Fruit fly (Drosophila melanogaster) whole organism, embryonic: Measurements from ENCODE around the gene CG13609.
A peak's percentile ranks its signal among the peaks of the same experiment; 100 is the strongest.

ENCODE experiments used
- BtbVII ChIP-seq: fragments of 200-800 bp; sonication (Bioruptor generic); optimal IDR thresholded peaks from 3 replicates; lab custom pipeline; 2017; ENCODE audit warnings: missing biosample characterization, mild to moderate bottlenecking, missing genetic modification characterization
- C15 ChIP-seq: fragments of 200-800 bp; sonication (Bioruptor generic); IDR thresholded peaks from 3 replicates; pipeline ENCODE4 v1.3.6; 2022; ENCODE audit warnings: missing biosample characterization, missing genetic modification characterization
- CG10321 ChIP-seq: fragments of 200-800 bp; sonication (Bioruptor generic); IDR thresholded peaks from 2 replicates; pipeline ENCODE4 v1.3.6; 2022; ENCODE audit warnings: missing biosample characterization, missing genetic modification characterization
- CG10565 ChIP-seq: fragments of 200-800 bp; sonication (Bioruptor generic); optimal IDR thresholded peaks from 3 replicates; lab custom pipeline; 2016; ENCODE audit warnings: missing biosample characterization, mild to moderate bottlenecking, missing genetic modification characterization
- CG10654 ChIP-seq: fragments of 200-800 bp; sonication (Bioruptor generic); optimal IDR thresholded peaks from 2 replicates; lab custom pipeline; 2016; ENCODE audit warnings: missing biosample characterization, missing genetic modification characterization
- CG11085 ChIP-seq: fragments of 200-800 bp; sonication (Bioruptor generic); IDR thresholded peaks from 2 replicates; pipeline ENCODE4 v1.3.6; 2022; ENCODE audit warnings: missing biosample characterization, missing genetic modification characterization
- CG12219 ChIP-seq: fragments of 200-800 bp; sonication (Bioruptor generic); optimal IDR thresholded peaks from 3 replicates; lab custom pipeline; 2018; ENCODE audit warnings: missing biosample characterization, mild to moderate bottlenecking, missing genetic modification characterization
- CG12744 ChIP-seq: fragments of 200-800 bp; sonication (Bioruptor generic); optimal IDR thresholded peaks from 2 replicates; lab custom pipeline; 2016; ENCODE audit warnings: missing biosample characterization, missing genetic modification characterization
- CG13894 ChIP-seq: fragments of 200-800 bp; sonication (Bioruptor generic); optimal IDR thresholded peaks from 3 replicates; lab custom pipeline; 2018; ENCODE audit warnings: missing biosample characterization, mild to moderate bottlenecking, missing genetic modification characterization, moderate library complexity
- CG14860 ChIP-seq: fragments of 200-800 bp; sonication (Bioruptor generic); IDR thresholded peaks from 3 replicates; pipeline ENCODE4 v1.3.6; 2022; ENCODE audit warnings: missing biosample characterization, missing genetic modification characterization; ENCODE audit not compliant: partially characterized antibody
- CG17328 ChIP-seq: fragments of 200-800 bp; sonication (Bioruptor generic); IDR thresholded peaks from 2 replicates; pipeline ENCODE4 v1.3.6; 2022; ENCODE audit warnings: missing biosample characterization, missing genetic modification characterization
- CG2875 ChIP-seq: fragments of 200-800 bp; sonication (Bioruptor generic); optimal IDR thresholded peaks from 2 replicates; lab custom pipeline; 2017; ENCODE audit warnings: missing biosample characterization, mild to moderate bottlenecking, missing genetic modification characterization, missing genetic modification reagents
- CG32532 ChIP-seq: fragments of 200-800 bp; sonication (Bioruptor generic); IDR thresholded peaks from 2 replicates; pipeline ENCODE4 v1.3.6; 2022; ENCODE audit warnings: missing biosample characterization, missing genetic modification characterization
- CG34422 ChIP-seq: fragments of 200-800 bp; sonication (Bioruptor generic); IDR thresholded peaks from 3 replicates; pipeline ENCODE4 v1.3.6; 2022; ENCODE audit warnings: missing biosample characterization, missing genetic modification characterization
- CG4328 ChIP-seq: fragments of 200-800 bp; sonication (Bioruptor generic); optimal IDR thresholded peaks from 3 replicates; lab custom pipeline; 2017; ENCODE audit warnings: missing biosample characterization, missing genetic modification reagents, missing genetic modification characterization
- CG43689 ChIP-seq: fragments of 200-800 bp; sonication (Bioruptor generic); IDR thresholded peaks from 2 replicates; pipeline ENCODE4 v1.3.6; 2022; ENCODE audit warnings: missing biosample characterization, missing genetic modification characterization
- CG4707 ChIP-seq: fragments of 200-800 bp; sonication (Bioruptor generic); optimal IDR thresholded peaks from 2 replicates; lab custom pipeline; 2018; ENCODE audit warnings: missing biosample characterization, mild to moderate bottlenecking, missing genetic modification characterization, moderate library complexity
- CG6689 ChIP-seq: fragments of 200-800 bp; sonication (Bioruptor generic); IDR thresholded peaks from 2 replicates; pipeline ENCODE4 v1.3.6; 2022; ENCODE audit warnings: missing biosample characterization, missing genetic modification characterization
- CG7271 ChIP-seq: fragments of 200-800 bp; sonication (Bioruptor generic); optimal IDR thresholded peaks from 2 replicates; lab custom pipeline; 2018; ENCODE audit warnings: missing biosample characterization, mild to moderate bottlenecking, missing genetic modification characterization, moderate library complexity
- CG7372 ChIP-seq: fragments of 200-800 bp; sonication (Bioruptor generic); IDR thresholded peaks from 2 replicates; pipeline ENCODE4 v1.3.6; 2022; ENCODE audit warnings: missing biosample characterization, missing genetic modification characterization
- CG7786 ChIP-seq: fragments of 200-800 bp; sonication (Bioruptor generic); optimal IDR thresholded peaks from 2 replicates; lab custom pipeline; 2016; ENCODE audit warnings: missing biosample characterization, missing genetic modification characterization
- CG8290 ChIP-seq, 3 experiments: fragments of 200-800 bp; sonication (Bioruptor generic); optimal IDR thresholded peaks; 2 replicates each; lab custom pipeline; 2016 to 2019; ENCODE audit warnings: missing biosample characterization in 3 of 3, missing genetic modification characterization in 3 of 3, mild to moderate bottlenecking in 2 of 3, moderate library complexity in 1 of 3
- CG8359 ChIP-seq: fragments of 200-800 bp; sonication (Bioruptor generic); optimal IDR thresholded peaks from 2 replicates; lab custom pipeline; 2017; ENCODE audit warnings: missing biosample characterization, mild to moderate bottlenecking, missing genetic modification characterization, borderline replicate concordance
- CG8388 ChIP-seq: fragments of 200-800 bp; sonication (Bioruptor generic); optimal IDR thresholded peaks from 2 replicates; lab custom pipeline; 2019; ENCODE audit warnings: missing biosample characterization, mild to moderate bottlenecking, missing genetic modification characterization, moderate library complexity
- CG9727 ChIP-seq: fragments of 200-800 bp; sonication (Bioruptor generic); optimal IDR thresholded peaks from 3 replicates; lab custom pipeline; 2017; ENCODE audit warnings: missing biosample characterization, mild to moderate bottlenecking, missing genetic modification characterization
- CrebB ChIP-seq: fragments of 200-800 bp; sonication (Bioruptor generic); optimal IDR thresholded peaks from 3 replicates; lab custom pipeline; 2018; ENCODE audit warnings: missing biosample characterization, mild to moderate bottlenecking, missing genetic modification characterization
- Eip74EF ChIP-seq, 2 experiments: fragments of 200-800 bp in 1 of 2; fragments of >200 bp in 1 of 2; sonication (Bioruptor generic) in 1 of 2; optimal IDR thresholded peaks; 2 replicates each; lab custom pipeline; 2017 to 2019; ENCODE audit warnings: missing biosample characterization in 2 of 2, missing genetic modification characterization in 2 of 2, mild to moderate bottlenecking in 1 of 2, moderate library complexity in 1 of 2
- HLH3B ChIP-seq: fragments of 200-800 bp; sonication (Bioruptor generic); IDR thresholded peaks from 2 replicates; pipeline ENCODE4 v1.3.6; 2022; ENCODE audit warnings: missing biosample characterization, missing genetic modification characterization
- Hand ChIP-seq: fragments of 200-800 bp; sonication (Bioruptor generic); optimal IDR thresholded peaks from 2 replicates; lab custom pipeline; 2017; ENCODE audit warnings: mild to moderate bottlenecking, missing biosample characterization, missing genetic modification reagents, missing genetic modification characterization
- Hsf ChIP-seq: fragments of 200-800 bp; sonication (Bioruptor generic); optimal IDR thresholded peaks from 3 replicates; lab custom pipeline; 2016; ENCODE audit warnings: missing biosample characterization, missing genetic modification characterization
- Lpt ChIP-seq: fragments of >200 bp; optimal IDR thresholded peaks from 2 replicates; lab custom pipeline; 2018; ENCODE audit warnings: missing biosample characterization, missing genetic modification characterization
- MESR4 ChIP-seq: fragments of 200-800 bp; sonication (Bioruptor generic); optimal IDR thresholded peaks from 2 replicates; lab custom pipeline; 2018; ENCODE audit warnings: missing biosample characterization, mild to moderate bottlenecking, missing genetic modification characterization, moderate library complexity
- Mad ChIP-seq: fragments of 200-800 bp; sonication (Bioruptor generic); optimal IDR thresholded peaks from 2 replicates; lab custom pipeline; 2016; ENCODE audit warnings: missing biosample characterization, missing genetic modification characterization
- PHDP ChIP-seq: fragments of 200-800 bp; sonication (Bioruptor generic); optimal IDR thresholded peaks from 3 replicates; lab custom pipeline; 2018; ENCODE audit warnings: missing biosample characterization, mild to moderate bottlenecking, missing genetic modification characterization, moderate library complexity
- Pdp1 ChIP-seq, 2 experiments: fragments of 200-800 bp; sonication (Bioruptor generic); optimal IDR thresholded peaks; 3 replicates each; lab custom pipeline; 2016; ENCODE audit warnings: missing biosample characterization in 2 of 2, missing genetic modification characterization in 2 of 2, mild to moderate bottlenecking in 1 of 2, moderate library complexity in 1 of 2
- Tbp ChIP-seq: fragments of >200 bp; optimal IDR thresholded peaks from 2 replicates; lab custom pipeline; 2018; ENCODE audit warnings: missing biosample characterization, missing genetic modification characterization
- btn ChIP-seq: fragments of 200-800 bp; sonication (Bioruptor generic); optimal IDR thresholded peaks from 2 replicates; lab custom pipeline; 2016; ENCODE audit warnings: missing biosample characterization, missing genetic modification characterization
- crol ChIP-seq: fragments of 200-800 bp; sonication (Bioruptor generic); IDR thresholded peaks from 2 replicates; pipeline ENCODE4 v1.3.6; 2022; ENCODE audit warnings: missing biosample characterization, missing genetic modification characterization
- ewg ChIP-seq: fragments of 200-800 bp; sonication (Bioruptor generic); optimal IDR thresholded peaks from 3 replicates; lab custom pipeline; 2017; ENCODE audit warnings: mild to moderate bottlenecking, missing biosample characterization, missing genetic modification reagents, missing genetic modification characterization
- inv ChIP-seq: fragments of 200-800 bp; sonication (Bioruptor generic); IDR thresholded peaks from 2 replicates; pipeline ENCODE4 v1.3.6; 2022; ENCODE audit warnings: missing biosample characterization, missing genetic modification characterization; ENCODE audit not compliant: partially characterized antibody
- lola ChIP-seq, 3 experiments: fragments of >200 bp in 2 of 3; fragments of 200-800 bp in 1 of 3; sonication (Bioruptor generic) in 1 of 3; optimal IDR thresholded peaks; 2 replicates each; lab custom pipeline; 2017 to 2019; ENCODE audit warnings: missing biosample characterization in 3 of 3, missing genetic modification characterization in 3 of 3, mild to moderate bottlenecking in 1 of 3, moderate library complexity in 1 of 3
- nau ChIP-seq: fragments of 200-800 bp; sonication (Bioruptor generic); optimal IDR thresholded peaks from 3 replicates; lab custom pipeline; 2017; ENCODE audit warnings: missing biosample characterization, mild to moderate bottlenecking, missing genetic modification characterization, missing genetic modification reagents
- org-1 ChIP-seq: fragments of 200-800 bp; sonication (Bioruptor generic); optimal IDR thresholded peaks from 2 replicates; lab custom pipeline; 2017; ENCODE audit warnings: missing biosample characterization, missing genetic modification characterization
- prd ChIP-seq, 3 experiments: fragments of >200 bp in 2 of 3; fragments of 200-800 bp in 1 of 3; sonication (Bioruptor generic) in 1 of 3; optimal IDR thresholded peaks in 2 of 3; IDR thresholded peaks in 1 of 3; 2 replicates in 2 of 3; 3 replicates in 1 of 3; pipeline versions ENCODE4 v1.3.6 to Lab custom; 2017 to 2022; ENCODE audit warnings: missing biosample characterization in 1 of 3, missing genetic modification characterization in 1 of 3
- row ChIP-seq: fragments of 200-800 bp; sonication (Bioruptor generic); IDR thresholded peaks from 3 replicates; pipeline ENCODE4 v1.3.6; 2022; ENCODE audit warnings: missing biosample characterization, missing genetic modification characterization
- slp2 ChIP-seq: fragments of 200-800 bp; sonication (Bioruptor generic); optimal IDR thresholded peaks from 2 replicates; lab custom pipeline; 2016; ENCODE audit warnings: missing biosample characterization, missing genetic modification characterization
- zf30C ChIP-seq: fragments of 200-800 bp; sonication (Bioruptor generic); optimal IDR thresholded peaks from 3 replicates; lab custom pipeline; 2018; ENCODE audit warnings: missing biosample characterization, mild to moderate bottlenecking, missing genetic modification characterization

Gene CG13609

dm6 chr3R:24206341-24207114, 20.3 kb upstream of the CG13609 start (continued):
- TF ChIP-seq CG8290 (GFP tag; optimal IDR thresholded peaks at IDR 0.05; lab: Kevin White, UChicago) (no peak), CG8290 (tag; optimal IDR thresholded peaks at IDR 0.05; lab: Kevin White, UChicago) (peak in 1 of 2 experiments; percentile 65), CG14860 (GFP tag; lab: Robert Waterston, UW) (no peak), zf30C (GFP tag; lab: Kevin White, UChicago) (no peak), CG12219 (GFP tag; lab: Kevin White, UChicago) (peak; percentile 61), HLH3B (GFP tag; lab: Robert Waterston, UW) (peak; percentile 79), Hsf (GFP tag; lab: Kevin White, UChicago) (peak; percentile 49), CG10321 (no peak), CG8359 (no peak), CG13894 (tag; lab: Kevin White, UChicago) (no peak), CG6689 (GFP tag; lab: Robert Waterston, UW) (peak; percentile 52), CG32532 (GFP tag; lab: Robert Waterston, UW) (no peak), CG43689 (GFP tag; lab: Robert Waterston, UW) (no peak), CrebB (tag; lab: Kevin White, UChicago) (no peak), CG4707 (GFP tag; lab: Kevin White, UChicago) (peak; percentile 47), CG8388 (GFP tag; lab: Kevin White, UChicago) (peak; percentile 56), CG7372 (GFP tag; lab: Robert Waterston, UW) (peak; percentile 48; the same call in 1 of the 2 replicates), C15 (GFP tag; lab: Robert Waterston, UW) (no peak), row (peak; percentile 56), CG17328 (GFP tag; lab: Robert Waterston, UW) (peak; percentile 65), Eip74EF (GFP tag; optimal IDR thresholded peaks at IDR 0.05; lab: Kevin White, UChicago) (peak in 1 of 2 experiments; percentile 61), inv (no peak), prd (optimal IDR thresholded peaks at IDR 0.05; lab: Kevin White, UChicago) (no peak), prd (GFP tag; IDR thresholded peaks at IDR 0.05; lab: Robert Waterston, UW) (peak; percentile 41; the same call in 1 of the 3 replicates), Hand (GFP tag; lab: Kevin White, UChicago) (no peak), nau (GFP tag; lab: Kevin White, UChicago) (no peak), lola (GFP tag; optimal IDR thresholded peaks at IDR 0.05; lab: Kevin White, UChicago) (peak in 1 of 3 experiments; percentile 32), crol (no peak), CG10654 (GFP tag; lab: Kevin White, UChicago) (peak; percentile 26), Tbp (GFP tag; lab: Kevin White, UChicago) (no peak), BtbVII (GFP tag; lab: Kevin White, UChicago) (no peak), CG7786 (no peak), CG34422 (peak; percentile 25; the same call in 1 of the 3 replicates), CG12744 (GFP tag; lab: Kevin White, UChicago) (no peak), CG11085 (no peak), CG4328 (GFP tag; lab: Kevin White, UChicago) (no peak), slp2 (no peak), btn (peak; percentile 17), Pdp1 (GFP tag; optimal IDR thresholded peaks at IDR 0.05; lab: Kevin White, UChicago) (peak; percentile 16 to 53), CG7271 (tag; lab: Kevin White, UChicago) (no peak), Mad (GFP tag; lab: Kevin White, UChicago) (no peak), org-1 (GFP tag; lab: Kevin White, UChicago) (peak; percentile 5), Lpt (no peak), MESR4 (GFP tag; lab: Kevin White, UChicago) (no peak), PHDP (tag; lab: Kevin White, UChicago) (peak; percentile 40), CG9727 (GFP tag; lab: Kevin White, UChicago) (no peak), ewg (GFP tag; lab: Kevin White, UChicago) (peak; percentile 38), CG10565 (GFP tag; lab: Kevin White, UChicago) (no peak), CG2875 (GFP tag; lab: Kevin White, UChicago) (peak; percentile 28)
